Worm (Caenorhabditis elegans) whole organism, young adult: Measurements from ENCODE around the gene enri-2.

Experiments used
- B0035.1 ChIP-seq: sonication (generic microtip); optimal IDR thresholded peaks from 2 replicates; lab custom pipeline; 2016; ENCODE audit warnings: missing genetic modification characterization, mild to moderate bottlenecking, missing compliant biosample characterization, missing genotype, missing genetic modification reagents
- F23B12.7 ChIP-seq: sonication (generic microtip); optimal IDR thresholded peaks from 2 replicates; lab custom pipeline; 2017; ENCODE audit warnings: missing genetic modification characterization, mild to moderate bottlenecking, missing compliant biosample characterization, antibody characterized with exemption, moderate library complexity; ENCODE audit not compliant: insufficient read depth
- F33H1.4 ChIP-seq: fragments of 200-800 bp; sonication (Bioruptor generic); IDR thresholded peaks from 2 replicates; pipeline ENCODE4 v1.3.6; 2022; ENCODE audit warnings: missing genetic modification reagents, missing genetic modification characterization, missing compliant biosample characterization
- F52B5.7 ChIP-seq: sonication (generic microtip); optimal IDR thresholded peaks from 2 replicates; lab custom pipeline; 2016; ENCODE audit warnings: mild to moderate bottlenecking, missing genetic modification characterization, missing compliant biosample characterization
- T07F8.4 ChIP-seq: sonication (generic microtip); optimal IDR thresholded peaks from 2 replicates; lab custom pipeline; 2016; ENCODE audit warnings: mild to moderate bottlenecking, missing genetic modification characterization, moderate library complexity, missing compliant biosample characterization
- Y53F4B.3 ChIP-seq: fragments of 200-800 bp; sonication (Bioruptor generic); IDR thresholded peaks from 2 replicates; pipeline ENCODE4 v1.3.6; 2022; ENCODE audit warnings: missing genetic modification reagents, missing genetic modification characterization, missing compliant biosample characterization
- Y53G8AR.9 ChIP-seq: fragments of 200-800 bp; sonication (Bioruptor generic); conservative IDR thresholded peaks from 2 replicates; pipeline ENCODE4 v1.3.6; 2022; ENCODE audit warnings: missing genetic modification reagents, missing genetic modification characterization, missing compliant biosample characterization
- ZK185.1 ChIP-seq: sonication (generic microtip); optimal IDR thresholded peaks from 2 replicates; lab custom pipeline; 2016; ENCODE audit warnings: mild to moderate bottlenecking, missing genetic modification characterization, missing compliant biosample characterization; ENCODE audit not compliant: poor library complexity, severe bottlenecking
- attf-3 ChIP-seq: fragments of 200-800 bp; sonication (Bioruptor generic); conservative IDR thresholded peaks from 2 replicates; pipeline ENCODE4 v1.3.6; 2022; ENCODE audit warnings: missing genetic modification reagents, missing genetic modification characterization, missing compliant biosample characterization
- attf-5 ChIP-seq: fragments of 200-800 bp; sonication (Bioruptor generic); optimal IDR thresholded peaks from 2 replicates; lab custom pipeline; 2018; ENCODE audit warnings: mild to moderate bottlenecking, missing genetic modification characterization, missing compliant biosample characterization
- cebp-2 ChIP-seq: fragments of 200-800 bp; sonication (Bioruptor generic); IDR thresholded peaks from 2 replicates; pipeline ENCODE4 v1.3.6; 2022; ENCODE audit warnings: missing genetic modification characterization, missing compliant biosample characterization
- ceh-58 ChIP-seq: fragments of 200-800 bp; sonication (Bioruptor generic); IDR thresholded peaks from 2 replicates; pipeline ENCODE4 v1.3.6; 2022; ENCODE audit warnings: missing genetic modification characterization, missing compliant biosample characterization
- dox-1 ChIP-seq: fragments of 200-800 bp; sonication (Bioruptor generic); IDR thresholded peaks from 2 replicates; pipeline ENCODE4 v1.3.6; 2022; ENCODE audit warnings: missing genetic modification reagents, missing genetic modification characterization, missing compliant biosample characterization
- dpff-1 ChIP-seq: sonication (generic microtip); optimal IDR thresholded peaks from 2 replicates; lab custom pipeline; 2017; ENCODE audit warnings: mild to moderate bottlenecking, missing genetic modification characterization, missing compliant biosample characterization
- gei-17 ChIP-seq: fragments of 200-800 bp; sonication (Bioruptor generic); optimal IDR thresholded peaks from 2 replicates; lab custom pipeline; 2018; ENCODE audit warnings: mild to moderate bottlenecking, missing genetic modification characterization, missing compliant biosample characterization
- hmg-1.2 ChIP-seq: fragments of 200-800 bp; sonication (Bioruptor generic); IDR thresholded peaks from 2 replicates; pipeline ENCODE4 v1.3.6; 2022; ENCODE audit warnings: missing genetic modification reagents, missing genetic modification characterization, missing compliant biosample characterization
- let-607 ChIP-seq, 2 experiments: fragments of 200-800 bp in 1 of 2; sonication (Bioruptor generic) in 1 of 2; sonication (generic microtip) in 1 of 2; optimal IDR thresholded peaks; 2 replicates each; lab custom pipeline; 2016 to 2018; ENCODE audit warnings: mild to moderate bottlenecking in 2 of 2, missing compliant biosample characterization in 2 of 2, missing genetic modification characterization in 2 of 2, moderate library complexity in 2 of 2, missing genotype in 1 of 2
- lir-1 ChIP-seq: fragments of 200-800 bp; sonication (Bioruptor generic); conservative IDR thresholded peaks from 2 replicates; pipeline ENCODE4 v1.3.6; 2022; ENCODE audit warnings: missing genetic modification reagents, missing genetic modification characterization, missing compliant biosample characterization
- madf-10 ChIP-seq: sonication (generic microtip); optimal IDR thresholded peaks from 2 replicates; lab custom pipeline; 2016; ENCODE audit warnings: mild to moderate bottlenecking, missing genetic modification characterization, missing compliant biosample characterization
- mcd-1 ChIP-seq: fragments of 200-800 bp; sonication (Bioruptor generic); IDR thresholded peaks from 2 replicates; pipeline ENCODE4 v1.3.6; 2022; ENCODE audit warnings: missing genetic modification reagents, missing genetic modification characterization, missing compliant biosample characterization
- mes-4 ChIP-seq: sonication (generic microtip); optimal IDR thresholded peaks from 2 replicates; lab custom pipeline; 2016; ENCODE audit warnings: missing genotype, missing genetic modification characterization, missing compliant biosample characterization
- nfya-1 ChIP-seq: sonication (generic microtip); optimal IDR thresholded peaks from 2 replicates; lab custom pipeline; 2017; ENCODE audit warnings: antibody characterized with exemption, missing compliant biosample characterization, missing genetic modification characterization, borderline replicate concordance; ENCODE audit not compliant: insufficient read depth
- nfya-2 ChIP-seq: fragments of 200-800 bp; sonication (Bioruptor generic); IDR thresholded peaks from 2 replicates; pipeline ENCODE4 v1.3.6; 2022; ENCODE audit warnings: missing genetic modification reagents, missing genetic modification characterization, missing compliant biosample characterization
- nhr-80 ChIP-seq: sonication (generic microtip); optimal IDR thresholded peaks from 2 replicates; lab custom pipeline; 2016; ENCODE audit warnings: missing genetic modification characterization, missing compliant biosample characterization
- nhr-90 ChIP-seq: sonication (generic microtip); optimal IDR thresholded peaks from 2 replicates; lab custom pipeline; 2016; ENCODE audit warnings: missing genotype, mild to moderate bottlenecking, missing genetic modification characterization, missing compliant biosample characterization
- pbrm-1 ChIP-seq: fragments of 200-800 bp; sonication (Bioruptor generic); IDR thresholded peaks from 2 replicates; pipeline ENCODE4 v1.3.6; 2022; ENCODE audit warnings: missing genetic modification reagents, missing genetic modification characterization, missing compliant biosample characterization
- pha-4 ChIP-seq: fragments of 150-350 bp; sonication (generic microtip); optimal IDR thresholded peaks from 2 replicates; lab custom pipeline; 2014; ENCODE audit warnings: missing biosample characterization, missing genetic modification reagents, missing genetic modification characterization
- rec-8 ChIP-seq, 2 experiments: sonication (generic microtip); optimal IDR thresholded peaks; 2 replicates each; lab custom pipeline; 2016; ENCODE audit warnings: mild to moderate bottlenecking in 2 of 2, missing genetic modification characterization in 2 of 2, missing genetic modification reagents in 2 of 2, missing genotype in 2 of 2, missing biosample characterization in 1 of 2, missing compliant biosample characterization in 1 of 2, moderate library complexity in 1 of 2
- snpc-1.1 ChIP-seq: sonication (generic microtip); optimal IDR thresholded peaks from 2 replicates; lab custom pipeline; 2017; ENCODE audit warnings: missing genetic modification characterization, mild to moderate bottlenecking, missing compliant biosample characterization, antibody characterized with exemption, moderate library complexity, missing genotype, missing genetic modification reagents; ENCODE audit not compliant: insufficient read depth
- sptf-2 ChIP-seq: fragments of 200-800 bp; sonication (Bioruptor generic); optimal IDR thresholded peaks from 2 replicates; lab custom pipeline; 2018; ENCODE audit warnings: mild to moderate bottlenecking, missing genetic modification characterization, missing compliant biosample characterization
- ztf-18 ChIP-seq: sonication (generic microtip); optimal IDR thresholded peaks from 2 replicates; lab custom pipeline; 2016; ENCODE audit warnings: missing genotype, mild to moderate bottlenecking, missing genetic modification characterization, missing compliant biosample characterization
- ztf-28 ChIP-seq: fragments of 200-800 bp; sonication (Bioruptor generic); IDR thresholded peaks from 2 replicates; pipeline ENCODE4 v1.3.6; 2022; ENCODE audit warnings: missing genetic modification reagents, missing genetic modification characterization, missing compliant biosample characterization
- ztf-6 ChIP-seq: fragments of 200-800 bp; sonication (Bioruptor generic); IDR thresholded peaks from 2 replicates; pipeline ENCODE4 v1.3.6; 2022; ENCODE audit warnings: missing genetic modification reagents, missing genetic modification characterization, missing compliant biosample characterization

Gene enri-2

ce11 chrX:14589051-14589736 lies 43.6 kb downstream of the enri-2 start, which contains the start of the genes C44H4.4 and tap-1:
Gene C44H4.4 (minus strand): TSS chrX:14589101.
Gene tap-1 (plus strand): TSS chrX:14589624.
- TF ChIP-seq mcd-1 (GFP tag; lab: Robert Waterston, UW) (peak; percentile 67), madf-10 (tag; lab: Kevin White, UChicago) (peak; percentile 10), mes-4 (no peak), pha-4 (tag; lab: Kevin White, UChicago) (no peak), dpff-1 (tag; lab: Kevin White, UChicago) (no peak), B0035.1 (tag; lab: Kevin White, UChicago) (no peak), nhr-80 (tag; lab: Kevin White, UChicago) (peak; percentile 89), let-607 (tag; optimal IDR thresholded peaks at IDR 0.05; lab: Kevin White, UChicago) (peak in 1 of 2 experiments; percentile 46), nfya-2 (no peak), F23B12.7 (peak; percentile 47), attf-5 (GFP tag; lab: Kevin White, UChicago) (peak; percentile 38), ztf-28 (GFP tag; lab: Robert Waterston, UW) (no peak), ceh-58 (GFP tag; lab: Robert Waterston, UW) (no peak), nhr-90 (tag; lab: Kevin White, UChicago) (no peak), gei-17 (GFP tag; lab: Kevin White, UChicago) (no peak)

DNA sequence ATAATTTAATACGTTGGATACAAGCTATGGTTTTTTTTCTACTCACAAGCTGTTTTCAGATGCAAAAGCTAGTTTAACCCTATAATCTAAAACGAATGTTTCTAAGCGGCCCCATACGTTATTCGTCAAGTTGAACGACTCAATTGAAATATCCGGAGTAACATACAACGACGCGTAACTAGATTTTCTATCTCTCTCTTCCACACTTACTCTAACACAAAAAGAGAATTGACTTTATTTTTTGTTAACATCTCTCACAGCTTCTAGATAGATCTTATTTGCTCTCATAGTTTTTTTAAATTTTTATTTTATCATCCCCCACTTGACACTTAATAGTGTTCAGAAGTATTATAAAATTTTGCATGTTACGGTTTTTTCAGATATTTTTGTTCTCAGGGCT lies 47.6 kb downstream of the enri-2 start:
- TF ChIP-seq hmg-1.2 (GFP tag; lab: Robert Waterston, UW) (no peak), Y53G8AR.9 (GFP tag; lab: Robert Waterston, UW) (no peak), ztf-6 (GFP tag; lab: Robert Waterston, UW) (no peak), dox-1 (GFP tag; lab: Robert Waterston, UW) (no peak), ZK185.1 (tag; lab: Kevin White, UChicago) (no peak), snpc-1.1 (tag; lab: Kevin White, UChicago) (no peak), rec-8 (tag; optimal IDR thresholded peaks at IDR 0.05; lab: Kevin White, UChicago) (no peak), F52B5.7 (tag; lab: Kevin White, UChicago) (no peak), mcd-1 (GFP tag; lab: Robert Waterston, UW) (no peak), lir-1 (GFP tag; lab: Robert Waterston, UW) (no peak), pbrm-1 (no peak), sptf-2 (GFP tag; lab: Kevin White, UChicago) (no peak), T07F8.4 (tag; lab: Kevin White, UChicago) (no peak), attf-3 (GFP tag; lab: Robert Waterston, UW) (no peak), cebp-2 (GFP tag; lab: Robert Waterston, UW) (no peak), ztf-18 (no peak)
- TF ChIP-seq, all 124 proteins: peak for 0

- TF ChIP-seq F33H1.4: no peak
- no peak for TF ChIP-seq Y53F4B.3
- no peak for TF ChIP-seq nfya-1 (tag; lab: Kevin White, UChicago)
- no peak for TF ChIP-seq B0035.1 (tag; lab: Kevin White, UChicago)
- TF ChIP-seq, all 124 proteins: peak for 0
Measured at ce11 chrX:14594825-14595224, 49.2 kb downstream of the enri-2 start, which contains the start of gene C44H4.8. Gene C44H4.8 (plus strand): TSS chrX:14595125.
